Fruit fly (Drosophila melanogaster): ENCODE measurements around the gene Cpr76Bd.

The Cpr76Bd gene

dm6 chr3L:19575650-19576049 lies 43.1 kb downstream of the Cpr76Bd start (continued):
- peak; percentile 24 for TF ChIP-seq sqz (GFP tag; optimal IDR thresholded peaks at IDR 0.05)
- TF ChIP-seq CG6689 (GFP tag; IDR thresholded peaks at IDR 0.05) = peak; percentile 15; the same call in 1 of the 2 replicates
- no peak for TF ChIP-seq bigmax (GFP tag; optimal IDR thresholded peaks at IDR 0.05)
- no peak for TF ChIP-seq pan (optimal IDR thresholded peaks at IDR 0.05)
- TF ChIP-seq pan (GFP tag; optimal IDR thresholded peaks at IDR 0.05 in 1 of 2, IDR thresholded peaks at IDR 0.05 in 1 of 2) = no peak
- no peak; the same call in 1 of the 2 replicates for TF ChIP-seq CG14014 (GFP tag; IDR thresholded peaks at IDR 0.05)
- no peak for TF ChIP-seq CG12744 (GFP tag; optimal IDR thresholded peaks at IDR 0.05)
- TF ChIP-seq CG8478 (optimal IDR thresholded peaks at IDR 0.05) = no peak
- TF ChIP-seq HHEX (GFP tag; optimal IDR thresholded peaks at IDR 0.05) = peak; percentile 43
- TF ChIP-seq CG16863 (GFP tag; optimal IDR thresholded peaks at IDR 0.05) = peak; percentile 17
- TF ChIP-seq pho (GFP tag; optimal IDR thresholded peaks at IDR 0.05) = no peak
- TF ChIP-seq CG9609 (GFP tag; optimal IDR thresholded peaks at IDR 0.05) = no peak
- peak; percentile 57 for TF ChIP-seq lab (GFP tag; optimal IDR thresholded peaks at IDR 0.05)
- TF ChIP-seq otp (GFP tag; IDR thresholded peaks at IDR 0.05) = no peak; the same call in 2 of the 3 replicates
- no peak for TF ChIP-seq NFAT (GFP tag; IDR thresholded peaks at IDR 0.05)
- no peak for TF ChIP-seq BEAF-32 (GFP tag; optimal IDR thresholded peaks at IDR 0.05)
- peak; percentile 13 for TF ChIP-seq CoRest (tag; optimal IDR thresholded peaks at IDR 0.05)
- no peak for TF ChIP-seq CG10147 (GFP tag; optimal IDR thresholded peaks at IDR 0.05)
- no peak for TF ChIP-seq Sry-δ (GFP tag; optimal IDR thresholded peaks at IDR 0.05)
- no peak for TF ChIP-seq sens-2 (GFP tag; IDR thresholded peaks at IDR 0.05)
- no peak for TF ChIP-seq pnt (GFP tag; optimal IDR thresholded peaks at IDR 0.05)
- TF ChIP-seq Sin3A (optimal IDR thresholded peaks at IDR 0.05) = no peak
- TF ChIP-seq CG17829 (tag; optimal IDR thresholded peaks at IDR 0.05) = no peak
- TF ChIP-seq ara (GFP tag; IDR thresholded peaks at IDR 0.05) = peak; percentile 42; the same call in 1 of the 2 replicates
- no peak for TF ChIP-seq crp (GFP tag; optimal IDR thresholded peaks at IDR 0.05)
- no peak for TF ChIP-seq prd (optimal IDR thresholded peaks at IDR 0.05)
- TF ChIP-seq prd (GFP tag; IDR thresholded peaks at IDR 0.05) = no peak
- TF ChIP-seq CG17612 (GFP tag; IDR thresholded peaks at IDR 0.05) = 0 out of 2 replicates have a peak, but pooled peaks have one; percentile 21
- no peak for TF ChIP-seq sna (GFP tag; IDR thresholded peaks at IDR 0.05; ENCODE audit: partially characterized antibody)
- TF ChIP-seq dati (GFP tag; IDR thresholded peaks at IDR 0.05) = no peak
- no peak for TF ChIP-seq vnd (GFP tag; IDR thresholded peaks at IDR 0.05; ENCODE audit: partially characterized antibody)
- TF ChIP-seq CG10431 (GFP tag; optimal IDR thresholded peaks at IDR 0.05) = peak; percentile 47
- no peak for TF ChIP-seq CG30403 (GFP tag; optimal IDR thresholded peaks at IDR 0.05)
- TF ChIP-seq CG13775 (GFP tag; optimal IDR thresholded peaks at IDR 0.05) = no peak
- no peak for TF ChIP-seq Opbp (GFP tag; IDR thresholded peaks at IDR 0.05; ENCODE audit: partially characterized antibody)
- TF ChIP-seq Aef1 (GFP tag; IDR thresholded peaks at IDR 0.05) = no peak
- peak; percentile 22 for TF ChIP-seq Mad (GFP tag; optimal IDR thresholded peaks at IDR 0.05)
- TF ChIP-seq CG5953 (GFP tag; IDR thresholded peaks at IDR 0.05) = peak; percentile 33; the same call in 1 of the 2 replicates
- TF ChIP-seq twi (tag; optimal IDR thresholded peaks at IDR 0.05) = peak; percentile 60
- no peak for TF ChIP-seq gce (GFP tag; IDR thresholded peaks at IDR 0.05)
- TF ChIP-seq gt (GFP tag; IDR thresholded peaks at IDR 0.05) = no peak
- TF ChIP-seq CG17568 (GFP tag; optimal IDR thresholded peaks at IDR 0.05) = peak; percentile 48
- no peak for TF ChIP-seq gcm2 (GFP tag; optimal IDR thresholded peaks at IDR 0.05)
- no peak for TF ChIP-seq CG17328 (GFP tag; IDR thresholded peaks at IDR 0.05)
- TF ChIP-seq Hr3 (GFP tag; optimal IDR thresholded peaks at IDR 0.05) = no peak
- TF ChIP-seq chn (GFP tag; optimal IDR thresholded peaks at IDR 0.05) = no peak
- peak; percentile 47 for TF ChIP-seq Sox100B (GFP tag; optimal IDR thresholded peaks at IDR 0.05)
- TF ChIP-seq Abd-B (GFP tag; optimal IDR thresholded peaks at IDR 0.05) = no peak
- no peak for TF ChIP-seq gro (GFP tag; optimal IDR thresholded peaks at IDR 0.05)
- no peak for TF ChIP-seq ro (GFP tag; IDR thresholded peaks at IDR 0.05)
- TF ChIP-seq wek (GFP tag; optimal IDR thresholded peaks at IDR 0.05) = peak; percentile 79
- no peak for TF ChIP-seq CG7786 (GFP tag; optimal IDR thresholded peaks at IDR 0.05)
- TF ChIP-seq CG15514 (GFP tag; optimal IDR thresholded peaks at IDR 0.05) = no peak
